Worm (Caenorhabditis elegans): ENCODE measurements around the gene Y79H2A.2.

Gene Y79H2A.2

ce11 chrIII:12040999-12041398 is 10.4 kb upstream of the Y79H2A.2 start, which contains the start of gene Y79H2A.4:
Gene Y79H2A.4, plus strand, starts transcription at chrIII:12041299.
- TF ChIP-seq nhr-28 (tag; optimal IDR thresholded peaks at IDR 0.05) (no peak), ces-1 (GFP tag; optimal IDR thresholded peaks at IDR 0.05) (no peak), ham-2 (GFP tag; optimal IDR thresholded peaks at IDR 0.05) (no peak), pha-4 (tag; optimal IDR thresholded peaks at IDR 0.05) (no peak), zip-8 (tag; optimal IDR thresholded peaks at IDR 0.05) (no peak), cnd-1 (tag; optimal IDR thresholded peaks at IDR 0.05) (no peak), flh-1 (GFP tag; optimal IDR thresholded peaks at IDR 0.05) (no peak), snpc-4 (tag; optimal IDR thresholded peaks at IDR 0.05) (no peak), nhr-237 (tag; optimal IDR thresholded peaks at IDR 0.05) (no peak), tbx-8 (GFP tag; optimal IDR thresholded peaks at IDR 0.05) (no peak), ztf-11 (tag; optimal IDR thresholded peaks at IDR 0.05) (no peak), unc-120 (tag; optimal IDR thresholded peaks at IDR 0.05; ENCODE audit: poor library complexity, severe bottlenecking) (no peak), drap-1 (GFP tag; optimal IDR thresholded peaks at IDR 0.05) (no peak)

ce11 chrIII:12037217-12037616 is 6.6 kb upstream of the Y79H2A.2 start:
- TF ChIP-seq nhr-76 (tag; optimal IDR thresholded peaks at IDR 0.05) (no peak), sptf-1 (tag; optimal IDR thresholded peaks at IDR 0.05) (no peak), cnd-1 (tag; optimal IDR thresholded peaks at IDR 0.05) (no peak), ceh-39 (tag; optimal IDR thresholded peaks at IDR 0.05) (no peak), pha-4 (tag; optimal IDR thresholded peaks at IDR 0.05) (no peak), unc-62 (GFP tag; optimal IDR thresholded peaks at IDR 0.05) (no peak), ceh-43 (GFP tag; optimal IDR thresholded peaks at IDR 0.05) (no peak), mep-1 (tag; optimal IDR thresholded peaks at IDR 0.05) (no peak), flh-1 (GFP tag; optimal IDR thresholded peaks at IDR 0.05) (no peak), zip-8 (tag; optimal IDR thresholded peaks at IDR 0.05) (no peak), ceh-83 (GFP tag; optimal IDR thresholded peaks at IDR 0.05) (no peak), hlh-1 (tag; optimal IDR thresholded peaks at IDR 0.05) (no peak), elt-1 (tag; optimal IDR thresholded peaks at IDR 0.05; ENCODE audit: borderline replicate concordance, insufficient read depth) (no peak), mab-5 (tag; optimal IDR thresholded peaks at IDR 0.05) (no peak)

ce11 chrIII:12034311-12034710 is 3.7 kb upstream of the Y79H2A.2 start:
- TF ChIP-seq mep-1 (tag; optimal IDR thresholded peaks at IDR 0.05): no peak
- no peak for TF ChIP-seq bed-3 (GFP tag; optimal IDR thresholded peaks at IDR 0.05)
- no peak for TF ChIP-seq nhr-76 (tag; optimal IDR thresholded peaks at IDR 0.05)
- no peak for TF ChIP-seq drap-1 (GFP tag; optimal IDR thresholded peaks at IDR 0.05)
- no peak for TF ChIP-seq lsy-2 (tag; optimal IDR thresholded peaks at IDR 0.05)
- TF ChIP-seq lin-32 (GFP tag; optimal IDR thresholded peaks at IDR 0.05): no peak
- TF ChIP-seq elt-1 (tag; optimal IDR thresholded peaks at IDR 0.05; ENCODE audit: borderline replicate concordance, insufficient read depth): no peak

ce11 chrIII:12033259-12033658 is 2.7 kb upstream of the Y79H2A.2 start:
- TF ChIP-seq flh-1 (GFP tag; optimal IDR thresholded peaks at IDR 0.05) (no peak), sem-2 (GFP tag; optimal IDR thresholded peaks at IDR 0.05) (no peak), ham-2 (GFP tag; optimal IDR thresholded peaks at IDR 0.05) (no peak), drap-1 (GFP tag; optimal IDR thresholded peaks at IDR 0.05) (no peak)

ce11 chrIII:12028769-12029168 is 1.8 kb downstream of the Y79H2A.2 start, which contains the start of gene Y79H2A.12:
Gene Y79H2A.12, minus strand, starts transcription at chrIII:12028869.
- TF ChIP-seq unc-39 (tag; optimal IDR thresholded peaks at IDR 0.05): no peak
- TF ChIP-seq nhr-2 (tag; optimal IDR thresholded peaks at IDR 0.05): no peak
- no peak for TF ChIP-seq mls-2 (tag; optimal IDR thresholded peaks at IDR 0.05)
- no peak for TF ChIP-seq ces-1 (GFP tag; optimal IDR thresholded peaks at IDR 0.05)
- no peak for TF ChIP-seq nhr-76 (tag; optimal IDR thresholded peaks at IDR 0.05)
- TF ChIP-seq sptf-1 (tag; optimal IDR thresholded peaks at IDR 0.05): no peak
- no peak for TF ChIP-seq hlh-1 (tag; optimal IDR thresholded peaks at IDR 0.05)
- TF ChIP-seq drap-1 (GFP tag; optimal IDR thresholded peaks at IDR 0.05): no peak
- no peak for TF ChIP-seq ham-2 (GFP tag; optimal IDR thresholded peaks at IDR 0.05)
- no peak for TF ChIP-seq mep-1 (tag; optimal IDR thresholded peaks at IDR 0.05)

- no peak for TF ChIP-seq lin-13 (tag; optimal IDR thresholded peaks at IDR 0.05)
- TF ChIP-seq nhr-76 (tag; optimal IDR thresholded peaks at IDR 0.05): no peak
- TF ChIP-seq sem-2 (GFP tag; optimal IDR thresholded peaks at IDR 0.05): no peak
- no peak for TF ChIP-seq flh-1 (GFP tag; optimal IDR thresholded peaks at IDR 0.05)
- no peak for TF ChIP-seq mep-1 (tag; optimal IDR thresholded peaks at IDR 0.05)
- TF ChIP-seq M03D4.4 (tag; optimal IDR thresholded peaks at IDR 0.05): no peak
- no peak for TF ChIP-seq blmp-1 (tag; optimal IDR thresholded peaks at IDR 0.05)
- TF ChIP-seq ztf-11 (tag; optimal IDR thresholded peaks at IDR 0.05): no peak
- no peak for TF ChIP-seq unc-120 (tag; optimal IDR thresholded peaks at IDR 0.05; ENCODE audit: poor library complexity, severe bottlenecking)
- no peak for TF ChIP-seq nhr-2 (tag; optimal IDR thresholded peaks at IDR 0.05)
- TF ChIP-seq nhr-12 (tag; optimal IDR thresholded peaks at IDR 0.05): no peak
- TF ChIP-seq lsy-2 (tag; optimal IDR thresholded peaks at IDR 0.05): no peak
- no peak for TF ChIP-seq unc-62 (GFP tag; optimal IDR thresholded peaks at IDR 0.05)
- TF ChIP-seq drap-1 (GFP tag; optimal IDR thresholded peaks at IDR 0.05): no peak
- no peak for TF ChIP-seq mab-5 (tag; optimal IDR thresholded peaks at IDR 0.05)
- no peak for TF ChIP-seq nhr-237 (tag; optimal IDR thresholded peaks at IDR 0.05)
Observed at ce11 chrIII:12022281-12022680, 8.3 kb downstream of the Y79H2A.2 start.

Measured in whole organism, mixed stage, embryonic.